Fruit fly (Drosophila melanogaster) whole organism, embryonic: ENCODE measurements around the gene deltaCOP.

Experiments
- CG12391 ChIP-seq: fragments of 200-800 bp; sonication (Bioruptor generic); optimal IDR thresholded peaks from 3 replicates; lab custom pipeline; 2018; ENCODE audit warnings: missing biosample characterization, mild to moderate bottlenecking, missing genetic modification characterization, moderate library complexity
- CG14014 ChIP-seq: fragments of 200-800 bp; sonication (Bioruptor generic); IDR thresholded peaks from 2 replicates; pipeline ENCODE4 v1.3.6; 2022; ENCODE audit warnings: missing biosample characterization, missing genetic modification characterization
- CG18011 ChIP-seq: fragments of 200-800 bp; sonication (Bioruptor generic); optimal IDR thresholded peaks from 2 replicates; lab custom pipeline; 2017; ENCODE audit warnings: missing biosample characterization, missing genetic modification characterization, mild to moderate bottlenecking, moderate library complexity, missing genotype
- CG2116 ChIP-seq: fragments of 200-800 bp; sonication (Bioruptor generic); optimal IDR thresholded peaks from 3 replicates; lab custom pipeline; 2018; ENCODE audit warnings: missing biosample characterization, mild to moderate bottlenecking, missing genetic modification characterization
- CG34224 ChIP-seq: fragments of 200-800 bp; sonication (Bioruptor generic); IDR thresholded peaks from 3 replicates; pipeline ENCODE4 v1.3.6; 2022; ENCODE audit warnings: missing biosample characterization, missing genetic modification characterization; ENCODE audit not compliant: partially characterized antibody
- CG34376 ChIP-seq: fragments of 200-800 bp; sonication (Bioruptor generic); optimal IDR thresholded peaks from 2 replicates; lab custom pipeline; 2018; ENCODE audit warnings: missing biosample characterization, mild to moderate bottlenecking, missing genetic modification characterization
- CG4328 ChIP-seq: fragments of 200-800 bp; sonication (Bioruptor generic); optimal IDR thresholded peaks from 3 replicates; lab custom pipeline; 2017; ENCODE audit warnings: missing biosample characterization, missing genetic modification reagents, missing genetic modification characterization
- CG6272 ChIP-seq: fragments of 200-800 bp; sonication (Bioruptor generic); IDR thresholded peaks from 2 replicates; pipeline ENCODE4 v1.3.6; 2022; ENCODE audit warnings: missing biosample characterization, missing genetic modification characterization
- CG7556 ChIP-seq: fragments of 200-800 bp; sonication (Bioruptor generic); optimal IDR thresholded peaks from 2 replicates; lab custom pipeline; 2017; ENCODE audit warnings: missing biosample characterization, mild to moderate bottlenecking, missing genetic modification characterization
- CG7963 ChIP-seq: fragments of 200-800 bp; sonication (Bioruptor generic); IDR thresholded peaks from 3 replicates; pipeline ENCODE4 v1.3.6; 2022; ENCODE audit warnings: missing biosample characterization, missing genetic modification characterization; ENCODE audit not compliant: partially characterized antibody
- CG8359 ChIP-seq: fragments of 200-800 bp; sonication (Bioruptor generic); optimal IDR thresholded peaks from 2 replicates; lab custom pipeline; 2017; ENCODE audit warnings: missing biosample characterization, mild to moderate bottlenecking, missing genetic modification characterization, borderline replicate concordance
- CG8478 ChIP-seq: fragments of >200 bp; optimal IDR thresholded peaks from 2 replicates; lab custom pipeline; 2018
- CG8765 ChIP-seq: fragments of 200-800 bp; sonication (Bioruptor generic); IDR thresholded peaks from 2 replicates; pipeline ENCODE4 v1.3.6; 2022; ENCODE audit warnings: missing biosample characterization, missing genetic modification characterization
- CG9876 ChIP-seq: fragments of 200-800 bp; sonication (Bioruptor generic); optimal IDR thresholded peaks from 2 replicates; lab custom pipeline; 2016; ENCODE audit warnings: missing biosample characterization, missing genetic modification characterization
- Dbx ChIP-seq: fragments of 200-800 bp; sonication (Bioruptor generic); IDR thresholded peaks from 3 replicates; pipeline ENCODE4 v1.3.6; 2022; ENCODE audit warnings: missing biosample characterization, missing genetic modification characterization
- Dp ChIP-seq: fragments of 200-800 bp; sonication (Bioruptor generic); optimal IDR thresholded peaks from 2 replicates; lab custom pipeline; 2018; ENCODE audit warnings: missing biosample characterization, mild to moderate bottlenecking, missing genetic modification characterization, moderate library complexity
- E2f2 ChIP-seq: fragments of 200-800 bp; sonication (Bioruptor generic); IDR thresholded peaks from 2 replicates; pipeline ENCODE4 v1.3.6; 2022; ENCODE audit warnings: missing biosample characterization, missing genetic modification characterization
- Eip74EF ChIP-seq, 2 experiments: fragments of 200-800 bp in 1 of 2; fragments of >200 bp in 1 of 2; sonication (Bioruptor generic) in 1 of 2; optimal IDR thresholded peaks; 2 replicates each; lab custom pipeline; 2017 to 2019; ENCODE audit warnings: missing biosample characterization in 2 of 2, missing genetic modification characterization in 2 of 2, mild to moderate bottlenecking in 1 of 2, moderate library complexity in 1 of 2
- Ets65A ChIP-seq: fragments of 200-800 bp; sonication (Bioruptor generic); peaks from one replicate; lab custom pipeline; 2016; ENCODE audit warnings: missing biosample characterization, missing genetic modification characterization
- Ets97D ChIP-seq: fragments of 200-800 bp; sonication (Bioruptor generic); optimal IDR thresholded peaks from 3 replicates; lab custom pipeline; 2016; ENCODE audit warnings: missing biosample characterization, missing genetic modification characterization
- Fer1 ChIP-seq: fragments of 200-800 bp; sonication (Bioruptor generic); optimal IDR thresholded peaks from 2 replicates; lab custom pipeline; 2017; ENCODE audit warnings: missing biosample characterization, mild to moderate bottlenecking, missing genetic modification characterization
- HLH4C ChIP-seq: fragments of 200-800 bp; sonication (Bioruptor generic); IDR thresholded peaks from 3 replicates; pipeline ENCODE4 v1.3.6; 2022; ENCODE audit warnings: missing biosample characterization, missing genetic modification characterization; ENCODE audit not compliant: partially characterized antibody
- Hr3 ChIP-seq: fragments of 200-800 bp; sonication (Bioruptor generic); optimal IDR thresholded peaks from 3 replicates; lab custom pipeline; 2016; ENCODE audit warnings: missing biosample characterization, missing genetic modification characterization
- Kr ChIP-seq: fragments of 200-800 bp; sonication (Bioruptor generic); optimal IDR thresholded peaks from 2 replicates; lab custom pipeline; 2017; ENCODE audit warnings: missing biosample characterization, mild to moderate bottlenecking, missing genetic modification characterization
- Mad ChIP-seq: fragments of 200-800 bp; sonication (Bioruptor generic); optimal IDR thresholded peaks from 2 replicates; lab custom pipeline; 2016; ENCODE audit warnings: missing biosample characterization, missing genetic modification characterization
- NK7.1 ChIP-seq: fragments of 200-800 bp; sonication (Bioruptor generic); optimal IDR thresholded peaks from 3 replicates; lab custom pipeline; 2016; ENCODE audit warnings: missing biosample characterization, missing genetic modification characterization
- Nf-YC ChIP-seq: fragments of 200-800 bp; optimal IDR thresholded peaks from 3 replicates; lab custom pipeline; 2019; ENCODE audit warnings: missing biosample characterization, mild to moderate bottlenecking, missing genetic modification characterization, moderate library complexity
- Six4 ChIP-seq: fragments of 200-800 bp; sonication (Bioruptor generic); optimal IDR thresholded peaks from 2 replicates; lab custom pipeline; 2016; ENCODE audit warnings: missing biosample characterization, missing genetic modification characterization
- Sox100B ChIP-seq: fragments of 200-800 bp; sonication (Bioruptor generic); optimal IDR thresholded peaks from 3 replicates; lab custom pipeline; 2018; ENCODE audit warnings: missing biosample characterization, mild to moderate bottlenecking, missing genetic modification characterization
- Xbp1 ChIP-seq: fragments of 200-800 bp; sonication (Bioruptor generic); optimal IDR thresholded peaks from 3 replicates; lab custom pipeline; 2016; ENCODE audit warnings: missing biosample characterization, mild to moderate bottlenecking, missing genetic modification characterization
- cato ChIP-seq: fragments of 200-800 bp; sonication (Bioruptor generic); optimal IDR thresholded peaks from 2 replicates; lab custom pipeline; 2016; ENCODE audit warnings: missing biosample characterization, missing genetic modification characterization, borderline replicate concordance
- cg ChIP-seq: fragments of 200-800 bp; sonication (Bioruptor generic); optimal IDR thresholded peaks from 3 replicates; lab custom pipeline; 2019; ENCODE audit warnings: missing biosample characterization, mild to moderate bottlenecking, missing genetic modification characterization, moderate library complexity
- chn ChIP-seq: fragments of 200-800 bp; sonication (Bioruptor generic); optimal IDR thresholded peaks from 2 replicates; lab custom pipeline; 2016; ENCODE audit warnings: missing biosample characterization, missing genetic modification characterization
- dmrt99B ChIP-seq: fragments of 200-800 bp; sonication (Bioruptor generic); optimal IDR thresholded peaks from 2 replicates; lab custom pipeline; 2018; ENCODE audit warnings: missing biosample characterization, mild to moderate bottlenecking, missing genetic modification characterization, moderate library complexity
- fru ChIP-seq: fragments of >200 bp; optimal IDR thresholded peaks from 2 replicates; lab custom pipeline; 2017
- gsb ChIP-seq: fragments of 200-800 bp; sonication (Bioruptor generic); IDR thresholded peaks from 2 replicates; pipeline ENCODE4 v1.3.6; 2022; ENCODE audit warnings: missing biosample characterization, missing genetic modification characterization
- h ChIP-seq: fragments of >200 bp; optimal IDR thresholded peaks from 2 replicates; lab custom pipeline; 2017
- ham ChIP-seq: fragments of 200-800 bp; sonication (Bioruptor generic); IDR thresholded peaks from 2 replicates; pipeline ENCODE4 v1.3.6; 2022; ENCODE audit warnings: missing biosample characterization, missing genetic modification characterization
- hth ChIP-seq: fragments of >200 bp; optimal IDR thresholded peaks from 2 replicates; lab custom pipeline; 2017; ENCODE audit warnings: inconsistent platforms
- lov ChIP-seq, 2 experiments: fragments of 200-800 bp in 1 of 2; fragments of >200 bp in 1 of 2; sonication (Bioruptor generic) in 1 of 2; IDR thresholded peaks in 1 of 2; optimal IDR thresholded peaks in 1 of 2; 2 replicates in 1 of 2; 3 replicates in 1 of 2; pipeline versions ENCODE4 v1.3.6 to Lab custom; 2017 to 2022; ENCODE audit warnings: missing biosample characterization in 1 of 2, missing genetic modification characterization in 1 of 2
- nau ChIP-seq: fragments of 200-800 bp; sonication (Bioruptor generic); optimal IDR thresholded peaks from 3 replicates; lab custom pipeline; 2017; ENCODE audit warnings: missing biosample characterization, mild to moderate bottlenecking, missing genetic modification characterization, missing genetic modification reagents
- pb ChIP-seq: fragments of 200-800 bp; sonication (Bioruptor generic); optimal IDR thresholded peaks from 3 replicates; lab custom pipeline; 2016; ENCODE audit warnings: missing biosample characterization, missing genetic modification characterization
- psq ChIP-seq: fragments of 200-800 bp; sonication (Bioruptor generic); optimal IDR thresholded peaks from 2 replicates; lab custom pipeline; 2017; ENCODE audit warnings: missing biosample characterization, missing genetic modification characterization
- repo ChIP-seq: fragments of 200-800 bp; sonication (Bioruptor generic); optimal IDR thresholded peaks from 2 replicates; lab custom pipeline; 2016; ENCODE audit warnings: missing biosample characterization, missing genetic modification characterization
- ro ChIP-seq: fragments of 200-800 bp; sonication (Bioruptor generic); IDR thresholded peaks from 2 replicates; pipeline ENCODE4 v1.3.6; 2022; ENCODE audit warnings: missing biosample characterization, missing genetic modification characterization
- sens ChIP-seq: fragments of 200-800 bp; sonication (Bioruptor generic); peaks from one replicate; lab custom pipeline; 2016; ENCODE audit warnings: missing biosample characterization, missing genetic modification characterization
- sim ChIP-seq: fragments of 200-800 bp; sonication (Bioruptor generic); IDR thresholded peaks from 2 replicates; pipeline ENCODE4 v1.3.6; 2022; ENCODE audit warnings: missing biosample characterization, missing genetic modification characterization
- stc ChIP-seq: fragments of 200-800 bp; sonication (Bioruptor generic); IDR thresholded peaks from 2 replicates; pipeline ENCODE4 v1.3.6; 2022; ENCODE audit warnings: missing biosample characterization, missing genetic modification characterization
- stwl ChIP-seq: fragments of 200-800 bp; sonication (Bioruptor generic); optimal IDR thresholded peaks from 3 replicates; lab custom pipeline; 2018; ENCODE audit warnings: missing biosample characterization, mild to moderate bottlenecking, missing genetic modification characterization, moderate library complexity
- ttk ChIP-seq: fragments of 200-800 bp; sonication (Bioruptor generic); IDR thresholded peaks from 2 replicates; pipeline ENCODE4 v2.1.2; 2022; ENCODE audit warnings: missing biosample characterization, missing genetic modification characterization
- tup ChIP-seq: fragments of 200-800 bp; sonication (Bioruptor generic); optimal IDR thresholded peaks from 2 replicates; lab custom pipeline; 2016; ENCODE audit warnings: missing biosample characterization, mild to moderate bottlenecking, missing genetic modification characterization, moderate library complexity
- unc-4 ChIP-seq: fragments of 200-800 bp; sonication (Bioruptor generic); IDR thresholded peaks from 2 replicates; pipeline ENCODE4 v1.3.6; 2022; ENCODE audit warnings: missing biosample characterization, missing genetic modification characterization; ENCODE audit not compliant: partially characterized antibody

The deltaCOP gene

dm6 chrX:1901605-1902136, 40.1 kb upstream of the deltaCOP start, which contains the start of gene Ldaf1 (continued):
- TF ChIP-seq Six4 (no peak), CG34376 (peak; percentile 2), CG7963 (GFP tag; lab: Robert Waterston, UW) (no peak), cato (GFP tag; lab: Kevin White, UChicago) (no peak), hth (lab: Kevin White, UChicago) (no peak), CG14014 (GFP tag; lab: Robert Waterston, UW) (no peak), Dp (peak; percentile 54), CG8478 (no peak), h (no peak), stc (no peak), dmrt99B (tag; lab: Kevin White, UChicago) (no peak), lov (optimal IDR thresholded peaks at IDR 0.05; lab: Kevin White, UChicago) (no peak), lov (GFP tag; IDR thresholded peaks at IDR 0.05; lab: Robert Waterston, UW) (no peak), gsb (no peak), Ets65A (GFP tag; lab: Kevin White, UChicago) (no peak), Ets97D (no peak), NK7.1 (GFP tag; lab: Kevin White, UChicago) (no peak), Hr3 (GFP tag; lab: Kevin White, UChicago) (no peak), pb (GFP tag; lab: Kevin White, UChicago) (no peak), stwl (tag; lab: Kevin White, UChicago) (peak; percentile 40), Kr (no peak), CG4328 (GFP tag; lab: Kevin White, UChicago) (no peak), sim (no peak), CG7556 (GFP tag; lab: Kevin White, UChicago) (no peak), psq (no peak), chn (no peak), repo (no peak), HLH4C (no peak), cg (GFP tag; lab: Kevin White, UChicago) (no peak), CG2116 (GFP tag; lab: Kevin White, UChicago) (no peak), fru (lab: Kevin White, UChicago) (no peak), Nf-YC (no peak), CG34224 (GFP tag; lab: Robert Waterston, UW) (no peak), CG12391 (no peak), E2f2 (GFP tag; lab: Robert Waterston, UW) (peak; percentile 71), Fer1 (GFP tag; lab: Kevin White, UChicago) (peak; percentile 5), Eip74EF (GFP tag; optimal IDR thresholded peaks at IDR 0.05; lab: Kevin White, UChicago) (no peak), CG8765 (GFP tag; lab: Robert Waterston, UW) (no peak), Sox100B (GFP tag; lab: Kevin White, UChicago) (no peak), ttk (GFP tag; lab: Robert Waterston, UW) (no peak), Dbx (GFP tag; lab: Robert Waterston, UW) (no peak), Xbp1 (GFP tag; lab: Kevin White, UChicago) (no peak), ro (GFP tag; lab: Robert Waterston, UW) (no peak), ham (GFP tag; lab: Robert Waterston, UW) (no peak), CG6272 (no peak), CG18011 (GFP tag; lab: Kevin White, UChicago) (no peak), CG9876 (GFP tag; lab: Kevin White, UChicago) (no peak), unc-4 (no peak), sens (GFP tag; lab: Kevin White, UChicago) (peak; percentile 69), tup (GFP tag; lab: Kevin White, UChicago) (no peak), Mad (no peak), CG8359 (no peak), nau (GFP tag; lab: Kevin White, UChicago) (no peak)
